Worm (Caenorhabditis elegans): ENCODE measurements around the gene lin-31.

ce11 chrII:4028276-4028675, 45.9 kb downstream of the lin-31 start, which contains the start of gene K07D4.9:
- no peak for TF ChIP-seq snpc-4 (tag; optimal IDR thresholded peaks at IDR 0.05)
- no peak for TF ChIP-seq hlh-17 (GFP tag; optimal IDR thresholded peaks at IDR 0.05; ENCODE audit: borderline replicate concordance)
- no peak for TF ChIP-seq unc-30 (tag; optimal IDR thresholded peaks at IDR 0.05)
- no peak for TF ChIP-seq nhr-90 (tag; optimal IDR thresholded peaks at IDR 0.05; ENCODE audit: poor library complexity)
- TF ChIP-seq dpl-1 (GFP tag; optimal IDR thresholded peaks at IDR 0.05): no peak
- TF ChIP-seq lsy-2 (tag; optimal IDR thresholded peaks at IDR 0.05): no peak
- TF ChIP-seq elt-3 (tag; optimal IDR thresholded peaks at IDR 0.05): no peak
- TF ChIP-seq nhr-77 (tag; optimal IDR thresholded peaks at IDR 0.05): no peak
- TF ChIP-seq pqm-1 (tag; optimal IDR thresholded peaks at IDR 0.05): no peak
- TF ChIP-seq nhr-237 (tag; optimal IDR thresholded peaks at IDR 0.05): no peak

Measured in whole organism, L1 larva.